Worm (Caenorhabditis elegans) whole organism, L2 larva: ENCODE results near the gene srr-7.

Source experiments
- C34F6.9 ChIP-seq: fragments of 150-350 bp; optimal IDR thresholded peaks from 2 replicates; lab custom pipeline; 2014; ENCODE audit warnings: missing biosample characterization, missing genetic modification characterization
- R02D3.7 ChIP-seq: fragments of 150-350 bp; optimal IDR thresholded peaks from 2 replicates; lab custom pipeline; 2014; ENCODE audit warnings: missing biosample characterization, missing genetic modification characterization
- Y55F3AM.14 ChIP-seq: fragments of 200-800 bp; sonication (Bioruptor generic); optimal IDR thresholded peaks from 2 replicates; lab custom pipeline; 2018; ENCODE audit warnings: mild to moderate bottlenecking, missing genetic modification characterization, missing compliant biosample characterization
- alr-1 ChIP-seq: fragments of 150-350 bp; optimal IDR thresholded peaks from 2 replicates; lab custom pipeline; 2014; ENCODE audit warnings: missing biosample characterization, missing genetic modification characterization
- aly-2 ChIP-seq: fragments of 150-350 bp; optimal IDR thresholded peaks from 2 replicates; lab custom pipeline; 2014; ENCODE audit warnings: missing biosample characterization, missing genetic modification characterization
- ama-1 ChIP-seq: fragments of 150-350 bp; optimal IDR thresholded peaks from 2 replicates; lab custom pipeline; 2018; ENCODE audit warnings: inconsistent platforms
- ceh-82 ChIP-seq: fragments of 150-350 bp; optimal IDR thresholded peaks from 2 replicates; lab custom pipeline; 2014; ENCODE audit warnings: missing biosample characterization, missing genetic modification characterization
- crh-2 ChIP-seq: sonication (generic microtip); optimal IDR thresholded peaks from 2 replicates; lab custom pipeline; 2017; ENCODE audit warnings: missing biosample characterization, missing genetic modification characterization
- egl-27 ChIP-seq: sonication (generic microtip); optimal IDR thresholded peaks from 3 replicates; lab custom pipeline; 2017; ENCODE audit warnings: missing biosample characterization, missing genetic modification reagents, missing genetic modification characterization
- elt-1 ChIP-seq: fragments of 150-350 bp; optimal IDR thresholded peaks from 2 replicates; lab custom pipeline; 2014; ENCODE audit warnings: missing biosample characterization, missing genetic modification characterization
- elt-3 ChIP-seq: sonication (generic microtip); optimal IDR thresholded peaks from 2 replicates; lab custom pipeline; 2017; ENCODE audit warnings: missing biosample characterization, missing genetic modification characterization
- fos-1 ChIP-seq: fragments of 150-350 bp; optimal IDR thresholded peaks from 2 replicates; lab custom pipeline; 2014; ENCODE audit warnings: missing biosample characterization, missing genetic modification characterization
- lin-11 ChIP-seq: fragments of 150-350 bp; sonication (generic microtip); optimal IDR thresholded peaks from 2 replicates; lab custom pipeline; 2014; ENCODE audit warnings: missing biosample characterization, missing genetic modification characterization, inconsistent platforms, mixed read lengths
- lin-39 ChIP-seq: fragments of 150-350 bp; optimal IDR thresholded peaks from 2 replicates; lab custom pipeline; 2014; ENCODE audit warnings: missing biosample characterization, missing genetic modification reagents, missing genetic modification characterization
- lsy-2 ChIP-seq, 2 experiments: fragments of 150-350 bp in 1 of 2; sonication (generic microtip) in 1 of 2; optimal IDR thresholded peaks; 2 replicates each; lab custom pipeline; 2014 to 2017; ENCODE audit warnings: missing biosample characterization in 2 of 2, missing genetic modification characterization in 2 of 2
- mab-5 ChIP-seq: fragments of 150-350 bp; optimal IDR thresholded peaks from 2 replicates; lab custom pipeline; 2014; ENCODE audit warnings: missing biosample characterization, missing genetic modification characterization
- mdl-1 ChIP-seq, 2 experiments: fragments of 150-350 bp in 1 of 2; sonication (generic microtip) in 1 of 2; optimal IDR thresholded peaks; 2 replicates each; lab custom pipeline; 2017; ENCODE audit warnings: missing biosample characterization in 2 of 2, missing genetic modification characterization in 2 of 2
- nhr-10 ChIP-seq: sonication (generic microtip); optimal IDR thresholded peaks from 2 replicates; lab custom pipeline; 2017; ENCODE audit warnings: missing biosample characterization, missing genetic modification characterization
- nhr-11 ChIP-seq: fragments of 150-350 bp; optimal IDR thresholded peaks from 2 replicates; lab custom pipeline; 2014; ENCODE audit warnings: missing biosample characterization, missing genetic modification characterization
- nhr-12 ChIP-seq: fragments of 150-350 bp; optimal IDR thresholded peaks from 2 replicates; lab custom pipeline; 2014; ENCODE audit warnings: missing biosample characterization, missing genetic modification characterization
- nhr-129 ChIP-seq: fragments of 150-350 bp; optimal IDR thresholded peaks from 2 replicates; lab custom pipeline; 2014; ENCODE audit warnings: missing biosample characterization, missing genetic modification characterization
- nhr-21 ChIP-seq: fragments of 150-350 bp; optimal IDR thresholded peaks from 2 replicates; lab custom pipeline; 2014; ENCODE audit warnings: missing biosample characterization, missing genetic modification characterization
- nhr-23 ChIP-seq: fragments of 150-350 bp; optimal IDR thresholded peaks from 2 replicates; lab custom pipeline; 2014; ENCODE audit warnings: missing biosample characterization, missing genetic modification reagents, missing genetic modification characterization
- nhr-237 ChIP-seq: fragments of 150-350 bp; optimal IDR thresholded peaks from 2 replicates; lab custom pipeline; 2014; ENCODE audit warnings: missing biosample characterization, missing genetic modification characterization
- nhr-25 ChIP-seq: fragments of 150-350 bp; sonication (generic microtip); optimal IDR thresholded peaks from 3 replicates; lab custom pipeline; 2014; ENCODE audit warnings: missing biosample characterization, missing genetic modification characterization
- nhr-6 ChIP-seq: fragments of 150-350 bp; optimal IDR thresholded peaks from 2 replicates; lab custom pipeline; 2014; ENCODE audit warnings: missing biosample characterization, missing genetic modification characterization
- nhr-77 ChIP-seq: fragments of 150-350 bp; optimal IDR thresholded peaks from 2 replicates; lab custom pipeline; 2014; ENCODE audit warnings: missing biosample characterization, missing genetic modification characterization
- peb-1 ChIP-seq: fragments of 150-350 bp; optimal IDR thresholded peaks from 2 replicates; lab custom pipeline; 2014; ENCODE audit warnings: missing biosample characterization, missing genetic modification characterization
- sma-3 ChIP-seq: sonication (generic microtip); optimal IDR thresholded peaks from 2 replicates; lab custom pipeline; 2016; ENCODE audit warnings: missing genetic modification reagents, missing genetic modification characterization, missing compliant biosample characterization
- sma-9 ChIP-seq, 2 experiments: fragments of 150-350 bp in 1 of 2; sonication (generic microtip) in 1 of 2; optimal IDR thresholded peaks; 2 replicates each; lab custom pipeline; 2014 to 2016; ENCODE audit warnings: missing genetic modification characterization in 2 of 2, mild to moderate bottlenecking in 1 of 2, missing biosample characterization in 1 of 2, missing compliant biosample characterization in 1 of 2, missing genetic modification reagents in 1 of 2, moderate library complexity in 1 of 2
- unc-39 ChIP-seq: fragments of 150-350 bp; optimal IDR thresholded peaks from 2 replicates; lab custom pipeline; 2014; ENCODE audit warnings: missing biosample characterization, missing genetic modification characterization
- unc-55 ChIP-seq: fragments of 150-350 bp; sonication (generic microtip); optimal IDR thresholded peaks from 3 replicates; lab custom pipeline; 2014; ENCODE audit warnings: missing biosample characterization, missing genetic modification reagents, missing genetic modification characterization
- unc-62 ChIP-seq: fragments of 150-350 bp; optimal IDR thresholded peaks from 2 replicates; lab custom pipeline; 2014; ENCODE audit warnings: missing biosample characterization, missing genetic modification reagents, missing genetic modification characterization
- zag-1 ChIP-seq: fragments of 150-350 bp; optimal IDR thresholded peaks from 2 replicates; lab custom pipeline; 2014; ENCODE audit warnings: missing biosample characterization, missing genetic modification characterization

The srr-7 gene

DNA sequence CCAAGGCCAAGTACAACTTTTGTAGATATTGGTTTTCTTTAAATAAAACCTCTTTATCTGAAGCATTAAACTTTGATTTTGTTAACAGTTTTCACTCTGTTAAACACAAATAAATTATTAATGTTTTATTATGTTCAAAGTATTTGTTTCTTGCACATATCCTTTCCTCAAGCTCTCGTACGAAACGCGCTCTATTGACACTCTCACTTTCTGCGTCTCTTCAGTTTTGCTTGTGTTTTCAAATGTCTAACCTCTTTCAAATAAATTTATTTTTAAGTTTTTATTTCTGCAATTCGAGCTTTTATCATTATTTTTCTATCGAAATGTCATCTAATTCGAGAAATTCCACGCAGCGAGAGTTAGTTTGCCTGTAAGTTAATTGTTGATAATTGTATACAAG, 15.7 kb downstream of the srr-7 start, which contains the start of gene K08F9.4 (continued):
- no peak for TF ChIP-seq nhr-10 (tag; lab: Kevin White, UChicago)
- no peak for TF ChIP-seq ceh-82 (tag; lab: Kevin White, UChicago)
- peak; percentile 68 for TF ChIP-seq sma-3 (GFP tag; lab: Kevin White, UChicago)
- TF ChIP-seq nhr-23 (tag; lab: Kevin White, UChicago): no peak
- TF ChIP-seq C34F6.9 (tag; lab: Kevin White, UChicago): peak; percentile 78
- peak; percentile 68 for TF ChIP-seq nhr-25 (tag; lab: Kevin White, UChicago)

ce11 chrV:15147776-15148175, 19.7 kb downstream of the srr-7 start, which contains the start of gene T09F5.20:
Gene T09F5.20, minus strand, starts transcription at chrV:15147876.
- no peak for TF ChIP-seq lin-11
- TF ChIP-seq, all 48 proteins: peak for 0

- TF ChIP-seq Y55F3AM.14 (no peak), ceh-82 (tag; lab: Kevin White, UChicago) (no peak), lin-39 (tag; lab: Kevin White, UChicago) (no peak), mdl-1 (tag; optimal IDR thresholded peaks at IDR 0.05; lab: Kevin White, UChicago) (no peak), sma-9 (GFP tag; optimal IDR thresholded peaks at IDR 0.05; lab: Kevin White, UChicago) (no peak), sma-9 (tag; optimal IDR thresholded peaks at IDR 0.05; lab: Kevin White, UChicago) (no peak), peb-1 (tag; lab: Kevin White, UChicago) (no peak), unc-55 (GFP tag; lab: Kevin White, UChicago) (no peak), elt-3 (tag; lab: Kevin White, UChicago) (no peak), nhr-21 (no peak), nhr-11 (tag; lab: Kevin White, UChicago) (no peak), unc-39 (tag; lab: Kevin White, UChicago) (no peak)
Observed at ce11 chrV:15148800-15149199, 20.7 kb downstream of the srr-7 start, which contains the start of gene T09F5.1. Gene T09F5.1, plus strand, starts transcription at chrV:15149100.

- TF ChIP-seq nhr-6 (tag; lab: Kevin White, UChicago): no peak
- no peak for TF ChIP-seq zag-1
- TF ChIP-seq nhr-10 (tag; lab: Kevin White, UChicago): no peak
- TF ChIP-seq nhr-21: no peak
- no peak for TF ChIP-seq lin-11
- TF ChIP-seq R02D3.7 (tag; lab: Kevin White, UChicago): no peak
- no peak for TF ChIP-seq elt-3 (tag; lab: Kevin White, UChicago)
- no peak for TF ChIP-seq lsy-2 (tag; optimal IDR thresholded peaks at IDR 0.05; lab: Kevin White, UChicago)
- no peak for TF ChIP-seq crh-2 (tag; lab: Kevin White, UChicago)
- no peak for TF ChIP-seq nhr-11 (tag; lab: Kevin White, UChicago)
- no peak for TF ChIP-seq egl-27 (tag; lab: Kevin White, UChicago)
- TF ChIP-seq alr-1 (tag; lab: Kevin White, UChicago): no peak
- no peak for TF ChIP-seq unc-62 (GFP tag; lab: Kevin White, UChicago)
- TF ChIP-seq, all 48 proteins: peak for 0
Observed at ce11 chrV:15150176-15150575, 22.1 kb downstream of the srr-7 start.

ce11 chrV:15150661-15151060, 22.6 kb downstream of the srr-7 start, which contains the start of gene T09F5.2:
Gene T09F5.2, plus strand, starts transcription at chrV:15150961.
- TF ChIP-seq Y55F3AM.14: no peak
- TF ChIP-seq nhr-23 (tag; lab: Kevin White, UChicago): no peak
- TF ChIP-seq nhr-11 (tag; lab: Kevin White, UChicago): no peak
- no peak for TF ChIP-seq elt-1 (tag; lab: Kevin White, UChicago)
- TF ChIP-seq ama-1 (lab: Kevin White, UChicago): no peak
- no peak for TF ChIP-seq nhr-10 (tag; lab: Kevin White, UChicago)
- TF ChIP-seq nhr-129 (tag; lab: Kevin White, UChicago): no peak
- no peak for TF ChIP-seq sma-9 (GFP tag; optimal IDR thresholded peaks at IDR 0.05; lab: Kevin White, UChicago)
- no peak for TF ChIP-seq sma-9 (tag; optimal IDR thresholded peaks at IDR 0.05; lab: Kevin White, UChicago)
- no peak for TF ChIP-seq aly-2
- TF ChIP-seq mdl-1 (tag; optimal IDR thresholded peaks at IDR 0.05; lab: Kevin White, UChicago): no peak
- TF ChIP-seq alr-1 (tag; lab: Kevin White, UChicago): no peak
- TF ChIP-seq nhr-237 (tag; lab: Kevin White, UChicago): no peak
- no peak for TF ChIP-seq lin-39 (tag; lab: Kevin White, UChicago)
- no peak for TF ChIP-seq C34F6.9 (tag; lab: Kevin White, UChicago)

DNA sequence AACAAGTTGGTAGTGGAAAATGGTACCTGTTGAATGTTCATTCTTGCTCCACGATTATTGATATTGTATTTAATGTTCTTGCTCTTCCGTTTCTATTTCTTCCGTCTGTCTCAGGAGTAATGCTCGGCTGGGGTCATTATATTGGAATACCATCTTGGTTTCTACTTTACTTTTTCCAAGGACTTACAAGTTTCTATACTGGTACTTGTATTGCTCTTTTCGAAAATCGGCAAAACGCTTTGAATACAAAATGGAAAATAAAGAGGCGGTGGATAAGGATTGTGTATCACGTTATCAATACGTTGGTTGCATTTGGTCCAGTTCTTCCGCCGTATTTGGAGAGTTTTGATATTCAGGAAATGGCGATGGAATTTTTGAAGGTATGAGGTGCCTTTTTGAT, 24.0 kb downstream of the srr-7 start:
- TF ChIP-seq aly-2: no peak
- TF ChIP-seq nhr-23 (tag; lab: Kevin White, UChicago): no peak
- TF ChIP-seq nhr-25 (tag; lab: Kevin White, UChicago): no peak
- no peak for TF ChIP-seq nhr-12 (tag; lab: Kevin White, UChicago)
- TF ChIP-seq fos-1: no peak
- TF ChIP-seq mab-5: no peak
- no peak for TF ChIP-seq nhr-77 (tag; lab: Kevin White, UChicago)
- no peak for TF ChIP-seq elt-1 (tag; lab: Kevin White, UChicago)
